Worm (Caenorhabditis elegans): ENCODE data around the gene arl-6.

ce11 chrIII:4856992-4857391 lies 42.4 kb upstream of the arl-6 start:
- no peak for TF ChIP-seq tab-1 (GFP tag; IDR thresholded peaks at IDR 0.05)
- no peak for TF ChIP-seq flt-1 (GFP tag; IDR thresholded peaks at IDR 0.05)
- no peak for TF ChIP-seq T22C8.4 (GFP tag; IDR thresholded peaks at IDR 0.05)
- TF ChIP-seq med-1 (GFP tag; optimal IDR thresholded peaks at IDR 0.05; ENCODE audit: insufficient read depth) = no peak
- TF ChIP-seq klf-2 (GFP tag; conservative IDR thresholded peaks at IDR 0.05) = no peak
- no peak for TF ChIP-seq ref-1 (GFP tag; conservative IDR thresholded peaks at IDR 0.05)
- no peak for TF ChIP-seq ztf-23 (GFP tag; IDR thresholded peaks at IDR 0.05)
- TF ChIP-seq cog-1 (tag; optimal IDR thresholded peaks at IDR 0.05) = no peak
